Worm (Caenorhabditis elegans): Measurements from ENCODE around the gene E02A10.3.

Gene E02A10.3

DNA sequence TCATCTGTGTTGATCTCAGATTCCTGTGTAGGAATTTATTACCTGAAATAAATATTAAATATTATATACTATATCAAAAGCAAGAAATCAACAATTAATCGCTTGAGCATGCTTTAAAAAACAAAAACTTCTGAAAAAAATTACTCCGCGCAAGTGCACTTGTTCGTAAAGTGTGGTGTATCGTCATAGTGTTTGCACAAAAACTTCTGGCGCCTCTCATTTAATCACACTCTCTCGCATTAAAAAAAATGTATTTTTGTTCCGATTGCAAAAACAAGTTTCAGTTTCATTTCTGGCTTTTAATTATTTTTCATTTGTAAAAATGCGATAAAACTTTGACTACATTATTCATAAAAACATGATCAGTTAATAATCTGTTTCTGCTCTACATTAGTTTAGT lies 19.7 kb downstream of the E02A10.3 start, which contains the start of the genes C14C10.10 and ril-2:
TSS of gene C14C10.10 (minus strand) at position 19 of the 400 bp plus-strand sequence.
TSS of gene ril-2 (minus strand) at position 48 of the 400 bp plus-strand sequence.
- TF ChIP-seq C34F6.9 (tag; optimal IDR thresholded peaks at IDR 0.05): peak; percentile 50
- TF ChIP-seq egl-27 (tag; optimal IDR thresholded peaks at IDR 0.05): no peak
- TF ChIP-seq unc-55 (GFP tag; optimal IDR thresholded peaks at IDR 0.05): peak; percentile 46
- TF ChIP-seq sma-9 (GFP tag; optimal IDR thresholded peaks at IDR 0.05): no peak
- no peak for TF ChIP-seq sma-9 (tag; optimal IDR thresholded peaks at IDR 0.05)
- no peak for TF ChIP-seq nhr-237 (tag; optimal IDR thresholded peaks at IDR 0.05)
- no peak for TF ChIP-seq mab-5 (tag; optimal IDR thresholded peaks at IDR 0.05)
- TF ChIP-seq snpc-4 (tag; optimal IDR thresholded peaks at IDR 0.05): no peak
- TF ChIP-seq ceh-16 (tag; optimal IDR thresholded peaks at IDR 0.05): no peak
- peak in 1 of 2 experiments; percentile 29 for TF ChIP-seq lsy-2 (tag; optimal IDR thresholded peaks at IDR 0.05)
- TF ChIP-seq lin-11 (tag; optimal IDR thresholded peaks at IDR 0.05): no peak
- no peak for TF ChIP-seq nhr-12 (tag; optimal IDR thresholded peaks at IDR 0.05)
- TF ChIP-seq blmp-1 (tag; optimal IDR thresholded peaks at IDR 0.05; ENCODE audit: insufficient read depth): no peak
- no peak for TF ChIP-seq fos-1 (tag; optimal IDR thresholded peaks at IDR 0.05)
- peak; percentile 35 for TF ChIP-seq crh-2 (tag; optimal IDR thresholded peaks at IDR 0.05)

DNA sequence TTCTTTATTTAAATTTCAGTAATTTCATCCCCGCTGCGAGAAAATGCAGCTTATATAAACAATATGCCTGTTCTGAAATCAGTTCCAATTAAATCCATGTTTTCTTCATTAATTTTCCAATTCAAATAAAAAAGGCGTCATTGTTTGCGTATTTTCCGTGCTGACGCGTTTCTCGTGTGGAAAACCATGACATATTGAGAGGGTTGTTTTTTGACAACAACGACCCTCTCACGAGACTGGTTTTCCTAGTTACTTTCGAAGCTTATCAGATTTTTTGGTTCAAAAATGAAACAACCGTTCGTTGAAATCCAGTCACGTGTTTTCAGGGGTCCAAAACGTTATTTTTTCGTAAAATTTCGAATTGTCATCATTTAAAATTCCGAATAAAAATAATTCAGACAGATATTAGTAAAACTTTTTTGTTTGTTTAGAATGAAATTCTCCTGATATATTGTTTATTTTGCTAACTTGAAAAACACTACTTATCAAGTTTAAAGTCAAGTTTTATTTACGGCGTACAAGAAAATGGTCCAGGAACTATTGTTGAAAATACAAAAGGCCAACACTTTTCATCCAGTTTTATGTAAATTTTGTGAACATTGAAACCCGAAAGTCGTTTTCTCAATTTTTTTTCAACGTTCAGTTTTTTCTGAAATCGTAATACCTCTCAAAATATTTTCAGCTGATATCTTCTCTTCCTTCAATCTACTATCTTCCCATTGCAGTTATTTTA lies 20.3 kb downstream of the E02A10.3 start, which contains the start of gene C14C10.5:
TSS of gene C14C10.5 (plus strand) at position 683 of the 733 bp plus-strand sequence.
- peak; percentile 35 for TF ChIP-seq nhr-129 (tag; optimal IDR thresholded peaks at IDR 0.05)
- TF ChIP-seq crh-2 (tag; optimal IDR thresholded peaks at IDR 0.05): no peak
- TF ChIP-seq C34F6.9 (tag; optimal IDR thresholded peaks at IDR 0.05): no peak
- no peak for TF ChIP-seq nhr-25 (tag; optimal IDR thresholded peaks at IDR 0.05)
- TF ChIP-seq sma-3 (GFP tag; optimal IDR thresholded peaks at IDR 0.05): no peak
- peak in 1 of 2 experiments; percentile 14 for TF ChIP-seq lsy-2 (tag; optimal IDR thresholded peaks at IDR 0.05)
- TF ChIP-seq nhr-6 (tag; optimal IDR thresholded peaks at IDR 0.05): no peak

DNA sequence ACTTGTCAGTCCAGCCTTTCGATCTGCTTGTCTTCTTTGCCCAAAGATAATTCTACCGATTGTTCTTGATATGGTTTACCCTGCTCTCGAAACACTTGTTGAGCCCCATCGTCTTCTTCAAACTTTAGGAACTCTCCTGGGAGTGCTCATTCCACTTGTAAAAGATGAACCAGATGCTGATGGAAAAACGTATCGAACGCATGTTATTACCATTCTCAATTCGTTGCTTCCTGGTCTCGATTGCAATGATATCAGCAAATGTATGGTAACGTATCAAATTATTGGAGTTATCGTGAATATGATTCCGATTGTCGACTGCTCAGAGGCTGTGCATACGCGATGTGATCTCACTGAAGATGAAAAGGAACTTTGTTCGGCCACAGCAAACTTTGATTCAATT lies 22.4 kb downstream of the E02A10.3 start:
- TF ChIP-seq C34F6.9 (tag; optimal IDR thresholded peaks at IDR 0.05) (no peak), zag-1 (tag; optimal IDR thresholded peaks at IDR 0.05) (no peak), peb-1 (tag; optimal IDR thresholded peaks at IDR 0.05) (no peak), ztf-4 (tag; optimal IDR thresholded peaks at IDR 0.05) (no peak), ama-1 (optimal IDR thresholded peaks at IDR 0.05) (no peak), mbf-1 (tag; optimal IDR thresholded peaks at IDR 0.05) (no peak), unc-55 (GFP tag; optimal IDR thresholded peaks at IDR 0.05) (no peak), alr-1 (tag; optimal IDR thresholded peaks at IDR 0.05) (no peak), elt-1 (tag; optimal IDR thresholded peaks at IDR 0.05) (no peak), ztf-1 (GFP tag; conservative IDR thresholded peaks at IDR 0.05) (no peak), nhr-25 (tag; optimal IDR thresholded peaks at IDR 0.05) (no peak)

DNA sequence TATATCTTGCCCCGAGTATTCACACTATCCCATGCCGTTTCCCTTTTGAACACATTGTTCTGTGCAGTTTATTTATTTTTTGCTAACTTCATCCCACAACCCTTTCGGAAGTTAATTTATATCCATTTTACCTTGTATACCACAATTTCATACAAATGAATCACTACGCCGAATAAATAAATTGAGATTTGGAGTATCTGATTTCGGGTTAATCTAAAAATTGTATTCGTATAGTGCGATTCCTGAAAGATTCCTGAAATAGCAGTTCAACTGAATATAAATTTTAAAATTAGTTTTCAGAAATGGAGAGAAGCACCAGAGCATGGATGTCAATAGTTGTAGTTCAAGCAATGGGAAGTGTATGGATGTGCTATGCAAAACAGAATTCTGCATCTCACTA lies 27.7 kb downstream of the E02A10.3 start, which contains the start of gene erg-28:
TSS of gene erg-28 (plus strand) at position 301 of the 400 bp plus-strand sequence.
- TF ChIP-seq lin-39 (tag; optimal IDR thresholded peaks at IDR 0.05): no peak
- TF ChIP-seq nhr-77 (tag; optimal IDR thresholded peaks at IDR 0.05): no peak
- no peak for TF ChIP-seq alr-1 (tag; optimal IDR thresholded peaks at IDR 0.05)
- no peak for TF ChIP-seq F13H6.1 (tag; optimal IDR thresholded peaks at IDR 0.05)

DNA sequence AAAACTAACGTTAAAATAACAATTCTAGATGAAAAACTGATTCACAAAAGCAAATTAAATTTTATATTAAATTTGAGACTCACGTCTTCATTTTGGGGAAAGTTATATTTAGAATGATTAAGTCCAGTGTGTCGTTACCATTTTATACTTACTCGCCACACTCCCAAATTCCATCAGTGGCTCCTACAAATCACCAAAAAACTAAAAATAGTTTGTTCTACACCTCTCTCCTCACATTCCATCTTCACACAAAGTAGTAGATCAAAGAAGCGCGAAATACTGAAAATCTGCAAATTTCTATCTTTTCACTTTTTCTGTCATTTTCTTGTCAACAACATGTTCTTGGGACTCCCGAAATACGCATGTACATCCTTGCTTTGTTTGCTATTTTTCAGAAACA lies 29.5 kb downstream of the E02A10.3 start, which contains the start of gene ZC116.5:
TSS of gene ZC116.5 (minus strand) at position 101 of the 400 bp plus-strand sequence.
- TF ChIP-seq unc-55 (GFP tag; optimal IDR thresholded peaks at IDR 0.05) (no peak), blmp-1 (tag; optimal IDR thresholded peaks at IDR 0.05; ENCODE audit: insufficient read depth) (no peak), snpc-4 (tag; optimal IDR thresholded peaks at IDR 0.05) (no peak), lin-11 (tag; optimal IDR thresholded peaks at IDR 0.05) (no peak), nhr-6 (tag; optimal IDR thresholded peaks at IDR 0.05) (no peak)

DNA sequence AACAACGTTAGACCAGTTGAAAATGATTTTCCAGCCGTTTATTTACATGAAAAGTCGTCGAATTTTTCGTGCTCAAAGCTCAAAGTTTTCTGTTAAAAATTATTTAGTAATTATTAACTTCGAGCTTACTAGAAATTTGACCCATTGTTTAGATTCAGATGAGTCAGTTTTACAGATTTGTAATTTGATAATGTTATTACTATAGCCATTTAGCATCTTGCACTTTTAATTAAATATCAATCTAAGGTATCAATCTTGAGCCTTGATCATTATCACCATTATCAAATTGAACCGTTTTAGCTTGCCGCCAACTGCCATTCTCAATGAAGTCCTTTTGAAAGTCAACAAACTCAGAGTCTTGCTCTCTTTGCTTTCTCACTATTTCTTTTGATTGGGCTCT lies 30.1 kb downstream of the E02A10.3 start, which contains the start of gene ZC116.1:
TSS of gene ZC116.1 (plus strand) at position 301 of the 400 bp plus-strand sequence.
- TF ChIP-seq peb-1 (tag; optimal IDR thresholded peaks at IDR 0.05) (no peak), ztf-4 (tag; optimal IDR thresholded peaks at IDR 0.05) (no peak), skn-1 (tag; optimal IDR thresholded peaks at IDR 0.05) (no peak), nhr-6 (tag; optimal IDR thresholded peaks at IDR 0.05) (no peak), lin-11 (tag; optimal IDR thresholded peaks at IDR 0.05) (no peak), lin-39 (tag; optimal IDR thresholded peaks at IDR 0.05) (no peak), ZK546.5 (tag; optimal IDR thresholded peaks at IDR 0.05) (no peak), snpc-4 (tag; optimal IDR thresholded peaks at IDR 0.05) (no peak), lin-13 (GFP tag; optimal IDR thresholded peaks at IDR 0.05) (no peak), ztf-11 (tag; optimal IDR thresholded peaks at IDR 0.05) (no peak), nhr-25 (tag; optimal IDR thresholded peaks at IDR 0.05) (no peak), mbf-1 (tag; optimal IDR thresholded peaks at IDR 0.05) (no peak), egl-27 (tag; optimal IDR thresholded peaks at IDR 0.05) (no peak), elt-3 (tag; optimal IDR thresholded peaks at IDR 0.05) (no peak), unc-55 (GFP tag; optimal IDR thresholded peaks at IDR 0.05) (no peak), nhr-129 (tag; optimal IDR thresholded peaks at IDR 0.05) (no peak)
